Worm (Caenorhabditis elegans): ENCODE results near the gene spcs-2.

- TF ChIP-seq T22C8.4 (GFP tag; IDR thresholded peaks at IDR 0.05) (no peak), flt-1 (GFP tag; IDR thresholded peaks at IDR 0.05) (no peak), ztf-23 (GFP tag; IDR thresholded peaks at IDR 0.05) (no peak), tab-1 (GFP tag; IDR thresholded peaks at IDR 0.05) (no peak), cog-1 (tag; optimal IDR thresholded peaks at IDR 0.05) (no peak), ztf-29 (GFP tag; IDR thresholded peaks at IDR 0.05) (no peak), ref-1 (GFP tag; conservative IDR thresholded peaks at IDR 0.05) (no peak)
Observed at ce11 chrIII:12892767-12893166, 17.9 kb downstream of the spcs-2 start.
